Worm (Caenorhabditis elegans) whole organism, L3 larva: ENCODE measurements around the gene M18.6.

Experiments used
- ZK546.5 ChIP-seq: sonication (generic microtip); optimal IDR thresholded peaks from 2 replicates; lab custom pipeline; 2017; ENCODE audit warnings: missing biosample characterization, missing genetic modification characterization
- egl-5 ChIP-seq: fragments of 150-350 bp; optimal IDR thresholded peaks from 2 replicates; lab custom pipeline; 2017; ENCODE audit warnings: missing biosample characterization, missing genetic modification reagents, missing genetic modification characterization, inconsistent platforms
- fos-1 ChIP-seq: fragments of 150-350 bp; optimal IDR thresholded peaks from 2 replicates; lab custom pipeline; 2014; ENCODE audit warnings: missing biosample characterization, missing genetic modification characterization
- nhr-76 ChIP-seq: fragments of 150-350 bp; sonication (generic microtip); optimal IDR thresholded peaks from 5 replicates; lab custom pipeline; 2014; ENCODE audit warnings: missing biosample characterization, missing genetic modification characterization
- zag-1 ChIP-seq: fragments of 150-350 bp; optimal IDR thresholded peaks from 2 replicates; lab custom pipeline; 2014; ENCODE audit warnings: missing biosample characterization, missing genetic modification characterization
- ztf-11 ChIP-seq: fragments of 150-350 bp; optimal IDR thresholded peaks from 2 replicates; lab custom pipeline; 2014; ENCODE audit warnings: missing biosample characterization, missing genetic modification characterization

DNA sequence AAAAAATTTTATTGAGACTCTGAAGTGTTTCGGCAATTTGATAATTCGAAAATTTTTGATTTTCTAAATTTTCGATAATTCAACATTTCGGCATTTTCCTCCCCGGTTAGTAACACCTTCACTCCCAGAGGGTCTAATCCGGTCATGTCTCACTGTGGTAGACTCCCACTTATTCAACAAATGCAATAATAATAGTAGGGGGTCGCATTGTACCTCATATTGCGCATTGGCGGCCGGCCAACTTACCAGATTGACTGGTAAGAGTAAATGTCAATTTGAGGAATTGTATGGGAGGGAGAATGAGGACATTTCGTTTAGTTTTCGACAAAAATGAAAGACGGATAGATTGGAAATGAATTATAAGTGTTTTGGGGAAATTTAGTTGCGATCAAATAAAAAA is 12.7 kb downstream of the M18.6 start:
- TF ChIP-seq egl-5 (no peak), zag-1 (tag; lab: Kevin White, UChicago) (no peak), fos-1 (tag; lab: Kevin White, UChicago) (no peak), ZK546.5 (tag; lab: Kevin White, UChicago) (no peak), nhr-76 (tag; lab: Kevin White, UChicago) (no peak), ztf-11 (tag; lab: Kevin White, UChicago) (no peak)
